Fruit fly (Drosophila melanogaster): Measurements from ENCODE around the gene CG42450.

dm6 chrX:18849022-18849368 is 35.9 kb downstream of the CG42450 start:
- TF ChIP-seq CG8478 (optimal IDR thresholded peaks at IDR 0.05) (no peak), CTCF (optimal IDR thresholded peaks at IDR 0.05) (no peak)

Measured in S2 (cell line).